Fruit fly (Drosophila melanogaster) ovary, adult (tissue): ENCODE data around the gene Kdm3.
A peak's percentile ranks its signal among the peaks of the same experiment; 100 is the strongest.

Source experiments
- CG17801 ChIP-seq: fragments of 200-800 bp; optimal IDR thresholded peaks from 2 replicates; lab custom pipeline; 2019; ENCODE audit warnings: missing biosample characterization, mild to moderate bottlenecking, missing genetic modification characterization, moderate library complexity; ENCODE audit not compliant: partially characterized antibody

Gene Kdm3

dm6 chr3R:9534595-9535217, 18.9 kb downstream of the Kdm3 start:
- no peak for TF ChIP-seq CG17801

dm6 chr3R:9543495-9544180, 27.8 kb downstream of the Kdm3 start:
- no peak for TF ChIP-seq CG17801

dm6 chr3R:9546808-9547381, 31.1 kb downstream of the Kdm3 start:
- no peak for TF ChIP-seq CG17801

dm6 chr3R:9548769-9549168, 33.0 kb downstream of the Kdm3 start:
- no peak for TF ChIP-seq CG17801

dm6 chr3R:9550265-9551012, 34.6 kb downstream of the Kdm3 start:
- TF ChIP-seq CG17801: no peak

dm6 chr3R:9551013-9551658, 35.3 kb downstream of the Kdm3 start:
- peak; percentile 43 for TF ChIP-seq CG17801

- TF ChIP-seq CG17801: no peak
These were observed 36.0 kb downstream of the Kdm3 start, which contains the start of the genes mura and RnpS1 for dm6 chr3R:9551659-9552435. Gene mura (minus strand): TSS chr3R:9551806. Gene RnpS1 (plus strand): TSS chr3R:9552034.

- TF ChIP-seq CG17801: no peak
These were observed 39.6 kb downstream of the Kdm3 start, which contains the start of the genes CG9386 and BckdhA for dm6 chr3R:9555334-9555974. Gene CG9386 (minus strand): TSS chr3R:9555408. Gene BckdhA (plus strand): TSS chr3R:9555785.

- peak; percentile 72 for TF ChIP-seq CG17801
These were observed 43.7 kb downstream of the Kdm3 start, which contains the start of the genes AP-1mu and MBD-like for dm6 chr3R:9559413-9560014. Gene AP-1mu (minus strand): TSS chr3R:9559525. Gene MBD-like (plus strand): TSS chr3R:9559760.

- TF ChIP-seq CG17801: no peak
These were observed 45.3 kb downstream of the Kdm3 start for dm6 chr3R:9561121-9561520.

dm6 chr3R:9563240-9563992, 47.6 kb downstream of the Kdm3 start, which contains the start of the genes CG9393 and Vps45:
Gene CG9393 (minus strand): TSS chr3R:9563673.
Gene Vps45 (plus strand): TSS chr3R:9563924.
- peak; percentile 15 for TF ChIP-seq CG17801

- TF ChIP-seq CG17801: no peak
These were observed 50.1 kb downstream of the Kdm3 start, which contains the start of gene CG16789 for dm6 chr3R:9565895-9566294. Gene CG16789 (plus strand): TSS chr3R:9566195.

dm6 chr3R:9570114-9570513, 54.3 kb downstream of the Kdm3 start, which contains the start of gene CG16790:
Gene CG16790 (minus strand): TSS chr3R:9570214.
- no peak for TF ChIP-seq CG17801
